Fruit fly (Drosophila melanogaster) whole organism, embryonic: ENCODE data around the gene Usp14.

Experiments used
- Bteb2 ChIP-seq: fragments of 200-800 bp; sonication (Bioruptor generic); optimal IDR thresholded peaks from 2 replicates; lab custom pipeline; 2016; ENCODE audit warnings: missing biosample characterization, missing genetic modification characterization
- CG10267 ChIP-seq: fragments of 200-800 bp; sonication (Bioruptor generic); optimal IDR thresholded peaks from 2 replicates; lab custom pipeline; 2018; ENCODE audit warnings: missing biosample characterization, mild to moderate bottlenecking, missing genetic modification characterization, moderate library complexity
- CG12769 ChIP-seq: fragments of 200-800 bp; sonication (Bioruptor generic); optimal IDR thresholded peaks from 2 replicates; lab custom pipeline; 2019; ENCODE audit warnings: missing biosample characterization, mild to moderate bottlenecking, missing genetic modification characterization, moderate library complexity
- CG13287 ChIP-seq: fragments of 200-800 bp; sonication (Bioruptor generic); IDR thresholded peaks from 2 replicates; pipeline ENCODE4 v1.3.6; 2022; ENCODE audit warnings: missing biosample characterization, missing genetic modification characterization; ENCODE audit not compliant: partially characterized antibody
- CG13624 ChIP-seq: fragments of 200-800 bp; sonication (Bioruptor generic); optimal IDR thresholded peaks from 2 replicates; lab custom pipeline; 2016; ENCODE audit warnings: missing biosample characterization, missing genetic modification characterization
- CG14710 ChIP-seq: fragments of 200-800 bp; sonication (Bioruptor generic); optimal IDR thresholded peaks from 3 replicates; lab custom pipeline; 2019; ENCODE audit warnings: missing biosample characterization, mild to moderate bottlenecking, missing genetic modification characterization, moderate library complexity
- CG15514 ChIP-seq: fragments of 200-800 bp; sonication (Bioruptor generic); optimal IDR thresholded peaks from 3 replicates; lab custom pipeline; 2017; ENCODE audit warnings: missing biosample characterization, missing genetic modification characterization, mild to moderate bottlenecking, moderate library complexity, missing genetic modification reagents
- CG15601 ChIP-seq: fragments of 200-800 bp; sonication (Bioruptor generic); optimal IDR thresholded peaks from 3 replicates; lab custom pipeline; 2019; ENCODE audit warnings: missing biosample characterization, mild to moderate bottlenecking, missing genetic modification characterization, moderate library complexity
- CG1603 ChIP-seq: fragments of 200-800 bp; sonication (Bioruptor generic); optimal IDR thresholded peaks from 2 replicates; lab custom pipeline; 2019; ENCODE audit warnings: missing biosample characterization, mild to moderate bottlenecking, missing genetic modification characterization, moderate library complexity
- CG2116 ChIP-seq: fragments of 200-800 bp; sonication (Bioruptor generic); optimal IDR thresholded peaks from 3 replicates; lab custom pipeline; 2018; ENCODE audit warnings: missing biosample characterization, mild to moderate bottlenecking, missing genetic modification characterization
- CG2199 ChIP-seq: fragments of 200-800 bp; sonication (Bioruptor generic); IDR thresholded peaks from 3 replicates; pipeline ENCODE4 v1.3.6; 2022; ENCODE audit warnings: missing biosample characterization, missing genetic modification characterization
- CG31365 ChIP-seq: fragments of 200-800 bp; sonication (Bioruptor generic); optimal IDR thresholded peaks from 2 replicates; lab custom pipeline; 2018; ENCODE audit warnings: missing biosample characterization, mild to moderate bottlenecking, missing genetic modification characterization
- CG3281 ChIP-seq: fragments of 200-800 bp; sonication (Bioruptor generic); optimal IDR thresholded peaks from 3 replicates; lab custom pipeline; 2017; ENCODE audit warnings: missing biosample characterization, mild to moderate bottlenecking, missing genetic modification characterization
- CG33213 ChIP-seq: fragments of 200-800 bp; sonication (Bioruptor generic); optimal IDR thresholded peaks from 3 replicates; lab custom pipeline; 2016; ENCODE audit warnings: missing biosample characterization, missing genetic modification characterization
- CG4424 ChIP-seq: fragments of 200-800 bp; sonication (Bioruptor generic); optimal IDR thresholded peaks from 3 replicates; lab custom pipeline; 2016; ENCODE audit warnings: missing biosample characterization, missing genetic modification characterization
- CG7372 ChIP-seq: fragments of 200-800 bp; sonication (Bioruptor generic); IDR thresholded peaks from 2 replicates; pipeline ENCODE4 v1.3.6; 2022; ENCODE audit warnings: missing biosample characterization, missing genetic modification characterization
- CG9727 ChIP-seq: fragments of 200-800 bp; sonication (Bioruptor generic); optimal IDR thresholded peaks from 3 replicates; lab custom pipeline; 2017; ENCODE audit warnings: missing biosample characterization, mild to moderate bottlenecking, missing genetic modification characterization
- CHES-1-like ChIP-seq: fragments of 200-800 bp; sonication (Bioruptor generic); optimal IDR thresholded peaks from 2 replicates; lab custom pipeline; 2016; ENCODE audit warnings: missing biosample characterization, missing genetic modification characterization
- CTCF ChIP-seq: fragments of 200-800 bp; sonication (Bioruptor generic); optimal IDR thresholded peaks from 2 replicates; lab custom pipeline; 2017; ENCODE audit warnings: missing biosample characterization, mild to moderate bottlenecking, missing genetic modification characterization, moderate library complexity
- D19B ChIP-seq: fragments of 200-800 bp; sonication (Bioruptor generic); optimal IDR thresholded peaks from 2 replicates; lab custom pipeline; 2017; ENCODE audit warnings: missing biosample characterization, mild to moderate bottlenecking, missing genetic modification characterization
- Doc2 ChIP-seq: fragments of 200-800 bp; sonication (Bioruptor generic); IDR thresholded peaks from 2 replicates; pipeline ENCODE4 v1.3.6; 2022; ENCODE audit warnings: missing biosample characterization, missing genetic modification characterization
- Ets65A ChIP-seq: fragments of 200-800 bp; sonication (Bioruptor generic); peaks from one replicate; lab custom pipeline; 2016; ENCODE audit warnings: missing biosample characterization, missing genetic modification characterization
- Hmr ChIP-seq: fragments of 200-800 bp; sonication (Bioruptor generic); optimal IDR thresholded peaks from 3 replicates; lab custom pipeline; 2017; ENCODE audit warnings: mild to moderate bottlenecking, missing biosample characterization, missing genetic modification reagents, missing genetic modification characterization
- MESR4 ChIP-seq: fragments of 200-800 bp; sonication (Bioruptor generic); optimal IDR thresholded peaks from 2 replicates; lab custom pipeline; 2018; ENCODE audit warnings: missing biosample characterization, mild to moderate bottlenecking, missing genetic modification characterization, moderate library complexity
- Med ChIP-seq: fragments of 200-800 bp; sonication (Bioruptor generic); peaks from one replicate; lab custom pipeline; 2016; ENCODE audit warnings: missing biosample characterization, missing genetic modification characterization, mild to moderate bottlenecking, inconsistent platforms, moderate library complexity
- Meics ChIP-seq: fragments of 200-800 bp; sonication (Bioruptor generic); optimal IDR thresholded peaks from 2 replicates; lab custom pipeline; 2017; ENCODE audit warnings: missing biosample characterization, mild to moderate bottlenecking, missing genetic modification characterization
- Myb ChIP-seq: fragments of 200-800 bp; sonication (Bioruptor generic); optimal IDR thresholded peaks from 2 replicates; lab custom pipeline; 2016; ENCODE audit warnings: missing biosample characterization, missing genetic modification characterization
- Pdp1 ChIP-seq, 2 experiments: fragments of 200-800 bp; sonication (Bioruptor generic); optimal IDR thresholded peaks; 3 replicates each; lab custom pipeline; 2016; ENCODE audit warnings: missing biosample characterization in 2 of 2, missing genetic modification characterization in 2 of 2, mild to moderate bottlenecking in 1 of 2, moderate library complexity in 1 of 2
- Sin3A ChIP-seq: fragments of >200 bp; optimal IDR thresholded peaks from 2 replicates; lab custom pipeline; 2018
- aop ChIP-seq: fragments of 200-800 bp; sonication (Bioruptor generic); IDR thresholded peaks from 2 replicates; pipeline ENCODE4 v1.3.6; 2022; ENCODE audit warnings: missing biosample characterization, missing genetic modification characterization
- ap ChIP-seq: fragments of 200-800 bp; sonication (Bioruptor generic); IDR thresholded peaks from 2 replicates; pipeline ENCODE4 v1.3.6; 2022; ENCODE audit warnings: missing biosample characterization, missing genetic modification characterization
- bbx ChIP-seq: fragments of 200-800 bp; sonication (Bioruptor generic); IDR thresholded peaks from 2 replicates; pipeline ENCODE4 v1.3.6; 2022; ENCODE audit warnings: missing biosample characterization, missing genetic modification characterization; ENCODE audit not compliant: partially characterized antibody
- ems ChIP-seq: fragments of 200-800 bp; sonication (Bioruptor generic); optimal IDR thresholded peaks from 3 replicates; lab custom pipeline; 2016; ENCODE audit warnings: missing biosample characterization, missing genetic modification characterization
- ewg ChIP-seq: fragments of 200-800 bp; sonication (Bioruptor generic); optimal IDR thresholded peaks from 3 replicates; lab custom pipeline; 2017; ENCODE audit warnings: mild to moderate bottlenecking, missing biosample characterization, missing genetic modification reagents, missing genetic modification characterization
- grn ChIP-seq: fragments of 200-800 bp; sonication (Bioruptor generic); optimal IDR thresholded peaks from 3 replicates; lab custom pipeline; 2017; ENCODE audit warnings: missing biosample characterization, missing genetic modification characterization
- lilli ChIP-seq: fragments of 200-800 bp; sonication (Bioruptor generic); optimal IDR thresholded peaks from 3 replicates; lab custom pipeline; 2016; ENCODE audit warnings: missing biosample characterization, missing genetic modification characterization
- lola ChIP-seq, 3 experiments: fragments of >200 bp in 2 of 3; fragments of 200-800 bp in 1 of 3; sonication (Bioruptor generic) in 1 of 3; optimal IDR thresholded peaks; 2 replicates each; lab custom pipeline; 2017 to 2019; ENCODE audit warnings: missing biosample characterization in 3 of 3, missing genetic modification characterization in 3 of 3, mild to moderate bottlenecking in 1 of 3, moderate library complexity in 1 of 3
- luna ChIP-seq: fragments of 200-800 bp; sonication (Bioruptor generic); optimal IDR thresholded peaks from 2 replicates; lab custom pipeline; 2016; ENCODE audit warnings: missing biosample characterization, missing genetic modification characterization
- nerfin-1 ChIP-seq: fragments of 200-800 bp; sonication (Bioruptor generic); optimal IDR thresholded peaks from 3 replicates; lab custom pipeline; 2019; ENCODE audit warnings: missing biosample characterization, mild to moderate bottlenecking, missing genetic modification characterization, moderate library complexity
- onecut ChIP-seq: fragments of 200-800 bp; sonication (Bioruptor generic); IDR thresholded peaks from 2 replicates; pipeline ENCODE4 v1.3.6; 2022; ENCODE audit warnings: missing biosample characterization, missing genetic modification characterization
- pzg ChIP-seq: fragments of 200-800 bp; sonication (Bioruptor generic); optimal IDR thresholded peaks from 3 replicates; lab custom pipeline; 2018; ENCODE audit warnings: missing biosample characterization, mild to moderate bottlenecking, missing genetic modification characterization, moderate library complexity
- repo ChIP-seq: fragments of 200-800 bp; sonication (Bioruptor generic); optimal IDR thresholded peaks from 2 replicates; lab custom pipeline; 2016; ENCODE audit warnings: missing biosample characterization, missing genetic modification characterization
- sens ChIP-seq: fragments of 200-800 bp; sonication (Bioruptor generic); peaks from one replicate; lab custom pipeline; 2016; ENCODE audit warnings: missing biosample characterization, missing genetic modification characterization
- seq ChIP-seq: fragments of 200-800 bp; sonication (Bioruptor generic); IDR thresholded peaks from 2 replicates; pipeline ENCODE4 v1.3.6; 2022; ENCODE audit warnings: missing biosample characterization, missing genetic modification characterization
- sim ChIP-seq: fragments of 200-800 bp; sonication (Bioruptor generic); IDR thresholded peaks from 2 replicates; pipeline ENCODE4 v1.3.6; 2022; ENCODE audit warnings: missing biosample characterization, missing genetic modification characterization
- stwl ChIP-seq: fragments of 200-800 bp; sonication (Bioruptor generic); optimal IDR thresholded peaks from 3 replicates; lab custom pipeline; 2018; ENCODE audit warnings: missing biosample characterization, mild to moderate bottlenecking, missing genetic modification characterization, moderate library complexity
- trem ChIP-seq: fragments of 200-800 bp; optimal IDR thresholded peaks from 3 replicates; lab custom pipeline; 2019; ENCODE audit warnings: missing biosample characterization, mild to moderate bottlenecking, missing genetic modification characterization, moderate library complexity
- zf30C ChIP-seq: fragments of 200-800 bp; sonication (Bioruptor generic); optimal IDR thresholded peaks from 3 replicates; lab custom pipeline; 2018; ENCODE audit warnings: missing biosample characterization, mild to moderate bottlenecking, missing genetic modification characterization

Gene Usp14

dm6 chr2L:10311822-10312221, 2.4 kb downstream of the Usp14 start (continued):
- peak; percentile 42; the same call in 1 of the 2 replicates for TF ChIP-seq CG13287 (GFP tag; lab: Robert Waterston, UW)
- TF ChIP-seq Sin3A (lab: Kevin White, UChicago): peak; percentile 28
- peak in 1 of 2 experiments; percentile 23 for TF ChIP-seq Pdp1 (GFP tag; optimal IDR thresholded peaks at IDR 0.05; lab: Kevin White, UChicago)
- no peak for TF ChIP-seq lola (GFP tag; optimal IDR thresholded peaks at IDR 0.05; lab: Kevin White, UChicago)
- TF ChIP-seq CG4424 (GFP tag; lab: Kevin White, UChicago): no peak

- peak; percentile 0 for TF ChIP-seq CG33213 (GFP tag; lab: Kevin White, UChicago)
- no peak for TF ChIP-seq Hmr (GFP tag; lab: Kevin White, UChicago)
- no peak for TF ChIP-seq Doc2 (GFP tag; lab: Robert Waterston, UW)
- peak; percentile 8 for TF ChIP-seq CG15514 (GFP tag; lab: Kevin White, UChicago)
- no peak for TF ChIP-seq sim (GFP tag; lab: Robert Waterston, UW)
- no peak for TF ChIP-seq CG31365 (tag; lab: Kevin White, UChicago)
- peak; percentile 92 for TF ChIP-seq onecut (GFP tag; lab: Robert Waterston, UW)
- no peak for TF ChIP-seq aop (GFP tag; lab: Robert Waterston, UW)
- peak; percentile 85 for TF ChIP-seq seq (GFP tag; lab: Robert Waterston, UW)
- peak; percentile 24 for TF ChIP-seq grn
- TF ChIP-seq CG9727 (GFP tag; lab: Kevin White, UChicago): no peak
- TF ChIP-seq Myb (GFP tag; lab: Kevin White, UChicago): peak; percentile 41
- TF ChIP-seq pzg (GFP tag; lab: Kevin White, UChicago): peak; percentile 18
- peak; percentile 24 for TF ChIP-seq lilli (GFP tag; lab: Kevin White, UChicago)
- TF ChIP-seq ems (GFP tag; lab: Kevin White, UChicago): peak; percentile 17
- no peak for TF ChIP-seq repo (GFP tag; lab: Kevin White, UChicago)
- TF ChIP-seq CG14710 (tag; lab: Kevin White, UChicago): peak; percentile 5
- peak; percentile 98 for TF ChIP-seq stwl (tag; lab: Kevin White, UChicago)
- peak; percentile 26 for TF ChIP-seq CG15601 (tag; lab: Kevin White, UChicago)
- TF ChIP-seq Meics (GFP tag; lab: Kevin White, UChicago): no peak
- TF ChIP-seq D19B (GFP tag; lab: Kevin White, UChicago): no peak
- no peak for TF ChIP-seq CG2199 (GFP tag; lab: Robert Waterston, UW)
- TF ChIP-seq CG3281 (GFP tag; lab: Kevin White, UChicago): no peak
- no peak for TF ChIP-seq CG7372
- TF ChIP-seq CG10267 (tag; lab: Kevin White, UChicago): peak; percentile 92
- TF ChIP-seq CG1603: peak; percentile 32
- TF ChIP-seq MESR4 (GFP tag; lab: Kevin White, UChicago): peak; percentile 8
- peak; percentile 21 for TF ChIP-seq CHES-1-like
- TF ChIP-seq sens (GFP tag; lab: Kevin White, UChicago): peak; percentile 85
- TF ChIP-seq CG13287 (GFP tag; lab: Robert Waterston, UW): peak; percentile 22; the same call in 1 of the 2 replicates
- TF ChIP-seq zf30C (GFP tag; lab: Kevin White, UChicago): no peak
- TF ChIP-seq CTCF (GFP tag; lab: Kevin White, UChicago): no peak
- no peak for TF ChIP-seq CG12769 (tag; lab: Kevin White, UChicago)
- TF ChIP-seq Med: peak; percentile 79
- TF ChIP-seq CG2116 (GFP tag; lab: Kevin White, UChicago): peak; percentile 18
- TF ChIP-seq Bteb2 (GFP tag; lab: Kevin White, UChicago): peak; percentile 1
- TF ChIP-seq bbx (GFP tag; lab: Robert Waterston, UW): peak; percentile 29
- TF ChIP-seq nerfin-1: peak; percentile 22
- TF ChIP-seq CG13624 (GFP tag; lab: Kevin White, UChicago): peak; percentile 3
- TF ChIP-seq Ets65A (GFP tag; lab: Kevin White, UChicago): peak; percentile 79
- TF ChIP-seq ewg (GFP tag; lab: Kevin White, UChicago): peak; percentile 95
- peak; percentile 31 for TF ChIP-seq trem (tag; lab: Kevin White, UChicago)
- TF ChIP-seq luna (GFP tag; lab: Kevin White, UChicago): no peak
- TF ChIP-seq ap (GFP tag; lab: Robert Waterston, UW): no peak
Observed at dm6 chr2L:10310614-10311382, 3.4 kb downstream of the Usp14 start, which contains the start of gene Cdk5alpha. Gene Cdk5alpha, minus strand, starts transcription at chr2L:10310956.
